Worm (Caenorhabditis elegans) whole organism, L2 larva: ENCODE results near the gene pink-1.

Experiments
- C34F6.9 ChIP-seq: fragments of 150-350 bp; optimal IDR thresholded peaks from 2 replicates; lab custom pipeline; 2014; ENCODE audit warnings: missing biosample characterization, missing genetic modification characterization
- F13H6.1 ChIP-seq: sonication (generic microtip); optimal IDR thresholded peaks from 2 replicates; lab custom pipeline; 2016; ENCODE audit warnings: missing genetic modification characterization, missing compliant biosample characterization
- R02D3.7 ChIP-seq: fragments of 150-350 bp; optimal IDR thresholded peaks from 2 replicates; lab custom pipeline; 2014; ENCODE audit warnings: missing biosample characterization, missing genetic modification characterization
- Y55F3AM.14 ChIP-seq: fragments of 200-800 bp; sonication (Bioruptor generic); optimal IDR thresholded peaks from 2 replicates; lab custom pipeline; 2018; ENCODE audit warnings: mild to moderate bottlenecking, missing genetic modification characterization, missing compliant biosample characterization
- alr-1 ChIP-seq: fragments of 150-350 bp; optimal IDR thresholded peaks from 2 replicates; lab custom pipeline; 2014; ENCODE audit warnings: missing biosample characterization, missing genetic modification characterization
- aly-2 ChIP-seq: fragments of 150-350 bp; optimal IDR thresholded peaks from 2 replicates; lab custom pipeline; 2014; ENCODE audit warnings: missing biosample characterization, missing genetic modification characterization
- ceh-16 ChIP-seq: fragments of 150-350 bp; optimal IDR thresholded peaks from 2 replicates; lab custom pipeline; 2014; ENCODE audit warnings: missing biosample characterization, missing genetic modification characterization
- ceh-82 ChIP-seq: fragments of 150-350 bp; optimal IDR thresholded peaks from 2 replicates; lab custom pipeline; 2014; ENCODE audit warnings: missing biosample characterization, missing genetic modification characterization
- crh-2 ChIP-seq: sonication (generic microtip); optimal IDR thresholded peaks from 2 replicates; lab custom pipeline; 2017; ENCODE audit warnings: missing biosample characterization, missing genetic modification characterization
- dmd-4 ChIP-seq: sonication (generic microtip); optimal IDR thresholded peaks from 2 replicates; lab custom pipeline; 2017; ENCODE audit warnings: missing biosample characterization, missing genetic modification characterization
- egl-27 ChIP-seq: sonication (generic microtip); optimal IDR thresholded peaks from 3 replicates; lab custom pipeline; 2017; ENCODE audit warnings: missing biosample characterization, missing genetic modification reagents, missing genetic modification characterization
- elt-1 ChIP-seq: fragments of 150-350 bp; optimal IDR thresholded peaks from 2 replicates; lab custom pipeline; 2014; ENCODE audit warnings: missing biosample characterization, missing genetic modification characterization
- elt-3 ChIP-seq: sonication (generic microtip); optimal IDR thresholded peaks from 2 replicates; lab custom pipeline; 2017; ENCODE audit warnings: missing biosample characterization, missing genetic modification characterization
- fos-1 ChIP-seq: fragments of 150-350 bp; optimal IDR thresholded peaks from 2 replicates; lab custom pipeline; 2014; ENCODE audit warnings: missing biosample characterization, missing genetic modification characterization
- gmeb-1 ChIP-seq: fragments of 150-350 bp; optimal IDR thresholded peaks from 2 replicates; lab custom pipeline; 2014; ENCODE audit warnings: missing biosample characterization, missing genetic modification characterization
- lin-11 ChIP-seq: fragments of 150-350 bp; sonication (generic microtip); optimal IDR thresholded peaks from 2 replicates; lab custom pipeline; 2014; ENCODE audit warnings: missing biosample characterization, missing genetic modification characterization, inconsistent platforms, mixed read lengths
- lin-13 ChIP-seq: fragments of 150-350 bp; optimal IDR thresholded peaks from 2 replicates; lab custom pipeline; 2014; ENCODE audit warnings: missing biosample characterization, missing genetic modification reagents, missing genetic modification characterization
- lin-39 ChIP-seq: fragments of 150-350 bp; optimal IDR thresholded peaks from 2 replicates; lab custom pipeline; 2014; ENCODE audit warnings: missing biosample characterization, missing genetic modification reagents, missing genetic modification characterization
- lsy-2 ChIP-seq, 2 experiments: fragments of 150-350 bp in 1 of 2; sonication (generic microtip) in 1 of 2; optimal IDR thresholded peaks; 2 replicates each; lab custom pipeline; 2014 to 2017; ENCODE audit warnings: missing biosample characterization in 2 of 2, missing genetic modification characterization in 2 of 2
- mab-5 ChIP-seq: fragments of 150-350 bp; optimal IDR thresholded peaks from 2 replicates; lab custom pipeline; 2014; ENCODE audit warnings: missing biosample characterization, missing genetic modification characterization
- mdl-1 ChIP-seq, 2 experiments: fragments of 150-350 bp in 1 of 2; sonication (generic microtip) in 1 of 2; optimal IDR thresholded peaks; 2 replicates each; lab custom pipeline; 2017; ENCODE audit warnings: missing biosample characterization in 2 of 2, missing genetic modification characterization in 2 of 2
- nhr-10 ChIP-seq: sonication (generic microtip); optimal IDR thresholded peaks from 2 replicates; lab custom pipeline; 2017; ENCODE audit warnings: missing biosample characterization, missing genetic modification characterization
- nhr-12 ChIP-seq: fragments of 150-350 bp; optimal IDR thresholded peaks from 2 replicates; lab custom pipeline; 2014; ENCODE audit warnings: missing biosample characterization, missing genetic modification characterization
- nhr-129 ChIP-seq: fragments of 150-350 bp; optimal IDR thresholded peaks from 2 replicates; lab custom pipeline; 2014; ENCODE audit warnings: missing biosample characterization, missing genetic modification characterization
- nhr-23 ChIP-seq: fragments of 150-350 bp; optimal IDR thresholded peaks from 2 replicates; lab custom pipeline; 2014; ENCODE audit warnings: missing biosample characterization, missing genetic modification reagents, missing genetic modification characterization
- nhr-237 ChIP-seq: fragments of 150-350 bp; optimal IDR thresholded peaks from 2 replicates; lab custom pipeline; 2014; ENCODE audit warnings: missing biosample characterization, missing genetic modification characterization
- nhr-25 ChIP-seq: fragments of 150-350 bp; sonication (generic microtip); optimal IDR thresholded peaks from 3 replicates; lab custom pipeline; 2014; ENCODE audit warnings: missing biosample characterization, missing genetic modification characterization
- nhr-6 ChIP-seq: fragments of 150-350 bp; optimal IDR thresholded peaks from 2 replicates; lab custom pipeline; 2014; ENCODE audit warnings: missing biosample characterization, missing genetic modification characterization
- nhr-77 ChIP-seq: fragments of 150-350 bp; optimal IDR thresholded peaks from 2 replicates; lab custom pipeline; 2014; ENCODE audit warnings: missing biosample characterization, missing genetic modification characterization
- peb-1 ChIP-seq: fragments of 150-350 bp; optimal IDR thresholded peaks from 2 replicates; lab custom pipeline; 2014; ENCODE audit warnings: missing biosample characterization, missing genetic modification characterization
- sem-4 ChIP-seq: fragments of 150-350 bp; optimal IDR thresholded peaks from 2 replicates; lab custom pipeline; 2014; ENCODE audit warnings: missing biosample characterization, missing genetic modification reagents, missing genetic modification characterization
- skn-1 ChIP-seq: sonication (generic microtip); optimal IDR thresholded peaks from 2 replicates; lab custom pipeline; 2017; ENCODE audit warnings: missing biosample characterization, missing genetic modification characterization
- sma-3 ChIP-seq: sonication (generic microtip); optimal IDR thresholded peaks from 2 replicates; lab custom pipeline; 2016; ENCODE audit warnings: missing genetic modification reagents, missing genetic modification characterization, missing compliant biosample characterization
- sma-9 ChIP-seq, 2 experiments: fragments of 150-350 bp in 1 of 2; sonication (generic microtip) in 1 of 2; optimal IDR thresholded peaks; 2 replicates each; lab custom pipeline; 2014 to 2016; ENCODE audit warnings: missing genetic modification characterization in 2 of 2, mild to moderate bottlenecking in 1 of 2, missing biosample characterization in 1 of 2, missing compliant biosample characterization in 1 of 2, missing genetic modification reagents in 1 of 2, moderate library complexity in 1 of 2
- snpc-4 ChIP-seq: fragments of 150-350 bp; optimal IDR thresholded peaks from 2 replicates; lab custom pipeline; 2014; ENCODE audit warnings: missing biosample characterization, missing genetic modification characterization
- unc-39 ChIP-seq: fragments of 150-350 bp; optimal IDR thresholded peaks from 2 replicates; lab custom pipeline; 2014; ENCODE audit warnings: missing biosample characterization, missing genetic modification characterization
- unc-55 ChIP-seq: fragments of 150-350 bp; sonication (generic microtip); optimal IDR thresholded peaks from 3 replicates; lab custom pipeline; 2014; ENCODE audit warnings: missing biosample characterization, missing genetic modification reagents, missing genetic modification characterization
- unc-62 ChIP-seq: fragments of 150-350 bp; optimal IDR thresholded peaks from 2 replicates; lab custom pipeline; 2014; ENCODE audit warnings: missing biosample characterization, missing genetic modification reagents, missing genetic modification characterization
- ztf-1 ChIP-seq: fragments of 200-800 bp; sonication (Bioruptor generic); conservative IDR thresholded peaks from 2 replicates; pipeline ENCODE4 v1.3.6; 2022; ENCODE audit warnings: missing genetic modification characterization, missing compliant biosample characterization
- ztf-11 ChIP-seq: sonication (generic microtip); optimal IDR thresholded peaks from 2 replicates; lab custom pipeline; 2017; ENCODE audit warnings: missing biosample characterization, missing genetic modification characterization
- ztf-4 ChIP-seq: fragments of 150-350 bp; optimal IDR thresholded peaks from 2 replicates; lab custom pipeline; 2014; ENCODE audit warnings: missing biosample characterization, missing genetic modification characterization

pink-1 gene

DNA sequence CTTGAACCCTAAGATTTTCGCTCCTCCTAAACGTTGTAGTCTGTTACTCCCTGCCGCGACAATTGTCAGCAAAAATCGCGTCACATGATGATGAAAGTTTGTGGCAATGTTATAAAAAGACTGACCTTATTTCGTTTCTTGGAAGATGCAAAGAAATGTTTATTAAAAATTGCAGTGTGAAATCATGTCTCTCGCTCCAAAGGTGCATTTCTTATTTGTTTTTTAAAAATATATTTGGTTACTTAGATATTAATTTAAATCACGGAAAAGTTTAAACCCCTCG is 17.3 kb downstream of the pink-1 start:
- TF ChIP-seq ceh-82 = no peak
- TF ChIP-seq nhr-129 = peak; percentile 49
- no peak for TF ChIP-seq snpc-4 (tag; lab: Kevin White, UChicago)
- no peak for TF ChIP-seq ztf-4 (tag; lab: Kevin White, UChicago)
- peak; percentile 8 for TF ChIP-seq fos-1
- TF ChIP-seq mab-5 (tag; lab: Kevin White, UChicago) = no peak
- no peak for TF ChIP-seq C34F6.9 (tag; lab: Kevin White, UChicago)
- TF ChIP-seq nhr-25 (tag; lab: Kevin White, UChicago) = peak; percentile 5
- TF ChIP-seq peb-1 (tag; lab: Kevin White, UChicago) = no peak
- TF ChIP-seq ztf-1 (GFP tag; lab: Robert Waterston, UW) = no peak
- no peak for TF ChIP-seq elt-3 (tag; lab: Kevin White, UChicago)
- no peak for TF ChIP-seq lin-39 (tag; lab: Kevin White, UChicago)
- TF ChIP-seq gmeb-1 (tag; lab: Kevin White, UChicago) = no peak
- no peak for TF ChIP-seq lin-11
- no peak for TF ChIP-seq unc-55
- no peak for TF ChIP-seq Y55F3AM.14 (GFP tag; lab: Kevin White, UChicago)
- TF ChIP-seq nhr-10 (tag; lab: Kevin White, UChicago) = no peak
- TF ChIP-seq crh-2 = peak; percentile 28
- TF ChIP-seq ceh-16 (tag; lab: Kevin White, UChicago) = no peak
- no peak for TF ChIP-seq lin-13 (GFP tag; lab: Kevin White, UChicago)
- TF ChIP-seq egl-27 (tag; lab: Kevin White, UChicago) = no peak
- no peak for TF ChIP-seq nhr-23 (tag; lab: Kevin White, UChicago)
- TF ChIP-seq sma-9 (GFP tag; optimal IDR thresholded peaks at IDR 0.05; lab: Kevin White, UChicago) = peak; percentile 33
- no peak for TF ChIP-seq sma-9 (tag; optimal IDR thresholded peaks at IDR 0.05; lab: Kevin White, UChicago)
- no peak for TF ChIP-seq dmd-4 (tag; lab: Kevin White, UChicago)
- TF ChIP-seq F13H6.1 = no peak
- no peak for TF ChIP-seq nhr-12 (tag; lab: Kevin White, UChicago)

DNA sequence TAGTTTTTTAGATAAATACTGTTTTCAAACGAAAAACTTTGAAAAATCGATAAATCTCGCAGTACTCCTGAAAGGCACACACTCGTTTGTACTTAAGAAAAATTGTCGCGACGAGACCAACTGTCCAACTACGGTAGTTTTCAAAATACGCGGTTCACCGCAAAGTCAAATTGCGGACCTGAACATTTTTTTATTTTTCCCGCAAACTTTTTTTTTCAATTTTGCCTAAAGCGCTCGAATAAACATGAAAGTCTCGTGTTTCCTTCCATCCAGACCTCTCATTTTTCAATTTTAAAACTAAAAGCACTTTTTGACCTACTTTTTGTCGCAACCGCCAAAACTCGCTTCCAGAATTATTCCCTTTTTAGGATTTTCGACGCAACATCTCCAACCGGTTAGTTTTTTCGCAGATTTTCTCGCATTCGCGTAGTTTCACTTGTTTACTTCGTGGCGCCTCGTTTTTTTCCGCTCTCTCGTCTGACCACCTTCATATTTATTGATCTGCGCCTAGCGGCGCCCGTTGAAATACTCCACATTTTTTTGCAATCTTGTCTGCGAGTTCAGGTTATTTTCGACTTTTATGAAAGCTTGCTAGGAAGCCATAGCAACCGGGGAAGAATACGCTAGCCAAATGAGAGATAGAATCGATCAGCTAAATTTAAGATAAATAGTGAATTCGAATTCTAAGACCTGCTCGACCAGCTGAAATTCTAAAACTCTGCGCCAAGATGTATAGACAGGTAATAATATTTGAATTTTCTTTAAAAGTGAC is 17.8 kb downstream of the pink-1 start, which contains the start of gene prdx-2:
TSS of gene prdx-2 (plus strand) at position 729 of the 772 bp plus-strand sequence.
- TF ChIP-seq lin-11 (peak; percentile 16), lsy-2 (tag; optimal IDR thresholded peaks at IDR 0.05; lab: Kevin White, UChicago) (peak in 1 of 2 experiments; percentile 16), lin-13 (GFP tag; lab: Kevin White, UChicago) (no peak)
- TF ChIP-seq, all 48 proteins: peak for 2

ce11 chrII:5374967-5375366 is 20.5 kb downstream of the pink-1 start, which contains the start of gene algn-2:
algn-2 (plus strand) TSS chrII:5375267.
- TF ChIP-seq nhr-25 (tag; lab: Kevin White, UChicago) (no peak), aly-2 (tag; lab: Kevin White, UChicago) (no peak), lin-13 (GFP tag; lab: Kevin White, UChicago) (no peak), nhr-6 (tag; lab: Kevin White, UChicago) (no peak)

DNA sequence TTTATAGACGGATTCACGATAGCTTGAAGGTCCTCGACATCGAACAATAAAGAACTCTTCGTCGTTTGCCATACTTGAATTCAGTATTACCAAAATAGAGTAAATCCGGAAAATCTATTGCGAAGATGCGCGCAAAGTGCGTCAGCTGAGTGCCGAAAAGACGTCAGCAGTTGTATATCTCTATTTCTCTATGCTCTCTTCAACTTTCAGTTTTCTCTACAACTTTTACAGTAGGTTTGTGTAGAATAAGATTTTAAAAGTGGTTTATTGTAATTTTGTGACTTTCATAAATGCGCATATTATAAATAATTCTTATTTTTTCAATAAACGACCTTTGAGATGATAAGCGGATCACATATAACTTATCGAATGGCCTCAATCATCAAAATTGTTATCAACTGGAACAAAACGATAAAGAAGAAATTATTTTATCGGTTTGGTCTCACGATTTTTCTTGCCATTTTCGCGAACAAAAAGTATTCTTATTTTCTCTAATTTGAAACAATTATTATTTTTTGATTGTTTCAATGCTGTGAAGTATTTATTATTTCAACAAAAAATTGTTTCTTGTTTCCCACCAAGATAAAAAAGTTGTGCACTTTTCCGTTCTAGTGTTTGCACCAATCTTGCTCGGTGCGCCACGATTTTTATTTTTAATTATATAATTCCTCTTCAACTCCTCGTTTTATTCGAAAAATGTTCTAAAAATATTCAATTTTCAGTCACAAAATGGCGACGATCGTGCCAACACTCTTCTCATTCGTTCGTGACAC is 22.0 kb downstream of the pink-1 start, which contains the start of the genes agt-2 and F09E5.3:
TSS of gene agt-2 (minus strand) at position 553 of the 773 bp plus-strand sequence.
TSS of gene F09E5.3 (plus strand) at position 723 of the 773 bp plus-strand sequence.
- TF ChIP-seq sem-4 (peak; percentile 83), nhr-129 (peak; percentile 90), ztf-4 (tag; lab: Kevin White, UChicago) (peak; percentile 83), nhr-237 (peak; percentile 11), F13H6.1 (peak; percentile 92), ztf-11 (no peak), nhr-12 (tag; lab: Kevin White, UChicago) (peak; percentile 55), sma-9 (GFP tag; optimal IDR thresholded peaks at IDR 0.05; lab: Kevin White, UChicago) (peak; percentile 95), sma-9 (tag; optimal IDR thresholded peaks at IDR 0.05; lab: Kevin White, UChicago) (no peak), ztf-1 (GFP tag; lab: Robert Waterston, UW) (no peak), elt-1 (no peak), unc-62 (GFP tag; lab: Kevin White, UChicago) (no peak), mdl-1 (tag; optimal IDR thresholded peaks at IDR 0.05; lab: Kevin White, UChicago) (peak in 1 of 2 experiments; percentile 54), sma-3 (GFP tag; lab: Kevin White, UChicago) (peak; percentile 89), nhr-6 (tag; lab: Kevin White, UChicago) (peak; percentile 92), nhr-10 (tag; lab: Kevin White, UChicago) (peak; percentile 37), fos-1 (peak; percentile 92), unc-39 (no peak), nhr-25 (tag; lab: Kevin White, UChicago) (peak; percentile 96), gmeb-1 (tag; lab: Kevin White, UChicago) (peak; percentile 92), dmd-4 (tag; lab: Kevin White, UChicago) (no peak), elt-3 (tag; lab: Kevin White, UChicago) (no peak), crh-2 (peak; percentile 94), skn-1 (tag; lab: Kevin White, UChicago) (peak; percentile 52), C34F6.9 (tag; lab: Kevin White, UChicago) (peak; percentile 99), ceh-82 (peak; percentile 24), nhr-77 (tag; lab: Kevin White, UChicago) (peak; percentile 61), R02D3.7 (tag; lab: Kevin White, UChicago) (peak; percentile 50), unc-55 (peak; percentile 94), snpc-4 (tag; lab: Kevin White, UChicago) (peak; percentile 82), Y55F3AM.14 (GFP tag; lab: Kevin White, UChicago) (no peak), alr-1 (tag; lab: Kevin White, UChicago) (no peak)
